Fruit fly (Drosophila melanogaster): ENCODE data around the gene CG6184.
A peak's percentile ranks its signal among the peaks of the same experiment; 100 is the strongest.

CG6184 gene

dm6 chr3R:19609925-19610324 lies 47.7 kb downstream of the CG6184 start, which contains the start of gene CG17752:
Gene CG17752, plus strand, starts transcription at chr3R:19610225.
- TF ChIP-seq dan (GFP tag; IDR thresholded peaks at IDR 0.05), result no peak

dm6 chr3R:19606954-19607353 lies 50.7 kb downstream of the CG6184 start, which contains the start of gene CG17751:
Gene CG17751, plus strand, starts transcription at chr3R:19607254.
- TF ChIP-seq toy (GFP tag; IDR thresholded peaks at IDR 0.05), result no peak
- TF ChIP-seq Nf-YA (GFP tag; IDR thresholded peaks at IDR 0.05), result 0 out of 2 replicates have a peak, but pooled peaks have one; percentile 14
- TF ChIP-seq CG10654 (GFP tag; optimal IDR thresholded peaks at IDR 0.05), result no peak
- no peak for TF ChIP-seq ems (GFP tag; optimal IDR thresholded peaks at IDR 0.05)

- no peak for TF ChIP-seq CG17359 (tag; optimal IDR thresholded peaks at IDR 0.05)
- no peak for TF ChIP-seq Myb (GFP tag; optimal IDR thresholded peaks at IDR 0.05)
- no peak for TF ChIP-seq Adf1 (GFP tag; IDR thresholded peaks at IDR 0.05)
- TF ChIP-seq hbn (GFP tag; IDR thresholded peaks at IDR 0.05; ENCODE audit: partially characterized antibody), result no peak
- peak; percentile 53 for TF ChIP-seq lbe (GFP tag; optimal IDR thresholded peaks at IDR 0.05)
- no peak for TF ChIP-seq shn (GFP tag; optimal IDR thresholded peaks at IDR 0.05)
- TF ChIP-seq Awh (GFP tag; IDR thresholded peaks at IDR 0.05), result no peak
Measured at dm6 chr3R:19602996-19603395, 54.7 kb downstream of the CG6184 start, which contains the start of gene CG7342. Gene CG7342, plus strand, starts transcription at chr3R:19603375.
